Worm (Caenorhabditis elegans) whole organism, late embryonic: ENCODE results near the gene col-94.

Source experiments
- C08G9.2 ChIP-seq: sonication (generic microtip); optimal IDR thresholded peaks from 2 replicates; lab custom pipeline; 2016; ENCODE audit warnings: mild to moderate bottlenecking, missing genetic modification characterization, moderate library complexity, missing compliant biosample characterization
- C38D4.7 ChIP-seq: fragments of 200-800 bp; sonication (Bioruptor generic); optimal IDR thresholded peaks from 2 replicates; lab custom pipeline; 2018; ENCODE audit warnings: mild to moderate bottlenecking, missing genetic modification characterization, moderate library complexity, missing compliant biosample characterization
- F13H6.1 ChIP-seq: sonication (generic microtip); optimal IDR thresholded peaks from 2 replicates; lab custom pipeline; 2016; ENCODE audit warnings: missing genetic modification characterization, missing compliant biosample characterization
- K02D7.2 ChIP-seq: sonication (generic microtip); optimal IDR thresholded peaks from 2 replicates; lab custom pipeline; 2017; ENCODE audit warnings: mild to moderate bottlenecking, missing genetic modification characterization, missing compliant biosample characterization
- K09A11.1 ChIP-seq: sonication (generic microtip); optimal IDR thresholded peaks from 2 replicates; lab custom pipeline; 2017; ENCODE audit warnings: antibody characterized with exemption, mild to moderate bottlenecking, missing genetic modification characterization, missing compliant biosample characterization; ENCODE audit not compliant: insufficient read depth
- ahr-1 ChIP-seq: sonication (generic microtip); optimal IDR thresholded peaks from 2 replicates; lab custom pipeline; 2016; ENCODE audit warnings: missing genetic modification characterization, missing compliant biosample characterization
- ceh-14 ChIP-seq: sonication (generic microtip); optimal IDR thresholded peaks from 2 replicates; lab custom pipeline; 2016; ENCODE audit warnings: missing genotype, missing genetic modification characterization, missing compliant biosample characterization
- ceh-19 ChIP-seq: fragments of 200-800 bp; sonication (Bioruptor generic); optimal IDR thresholded peaks from 2 replicates; lab custom pipeline; 2018; ENCODE audit warnings: mild to moderate bottlenecking, missing genetic modification characterization, missing compliant biosample characterization
- ceh-22 ChIP-seq: sonication (generic microtip); optimal IDR thresholded peaks from 2 replicates; lab custom pipeline; 2017; ENCODE audit warnings: missing biosample characterization, missing genetic modification characterization
- ceh-30 ChIP-seq: fragments of 150-350 bp; optimal IDR thresholded peaks from 2 replicates; lab custom pipeline; 2014; ENCODE audit warnings: missing biosample characterization, missing genetic modification characterization
- ceh-34 ChIP-seq: sonication (generic microtip); optimal IDR thresholded peaks from 2 replicates; lab custom pipeline; 2016; ENCODE audit warnings: mild to moderate bottlenecking, missing genetic modification characterization, missing compliant biosample characterization
- ceh-45 ChIP-seq: fragments of 200-800 bp; sonication (Bioruptor generic); IDR thresholded peaks from 2 replicates; pipeline ENCODE4 v1.3.6; 2022; ENCODE audit warnings: missing genetic modification reagents, missing genetic modification characterization, missing compliant biosample characterization
- ceh-6 ChIP-seq: fragments of 200-800 bp; sonication (Bioruptor generic); optimal IDR thresholded peaks from 2 replicates; lab custom pipeline; 2018; ENCODE audit warnings: mild to moderate bottlenecking, missing genetic modification characterization, missing compliant biosample characterization
- ceh-9 ChIP-seq: sonication (generic microtip); optimal IDR thresholded peaks from 2 replicates; lab custom pipeline; 2016; ENCODE audit warnings: mild to moderate bottlenecking, missing genetic modification characterization, inconsistent platforms, missing compliant biosample characterization
- che-1 ChIP-seq: sonication (generic microtip); optimal IDR thresholded peaks from 2 replicates; lab custom pipeline; 2016; ENCODE audit warnings: mild to moderate bottlenecking, missing genetic modification characterization, missing compliant biosample characterization
- dmd-4 ChIP-seq: sonication (generic microtip); optimal IDR thresholded peaks from 2 replicates; lab custom pipeline; 2016; ENCODE audit warnings: borderline replicate concordance, missing genetic modification characterization, missing compliant biosample characterization
- dve-1 ChIP-seq: sonication (generic microtip); optimal IDR thresholded peaks from 2 replicates; lab custom pipeline; 2017; ENCODE audit warnings: antibody characterized with exemption, mild to moderate bottlenecking, missing genetic modification characterization, missing compliant biosample characterization
- elt-2 ChIP-seq: sonication (generic microtip); optimal IDR thresholded peaks from 2 replicates; lab custom pipeline; 2016; ENCODE audit warnings: missing genetic modification reagents, missing genetic modification characterization, missing compliant biosample characterization
- ets-4 ChIP-seq: sonication (generic microtip); optimal IDR thresholded peaks from 2 replicates; lab custom pipeline; 2016; ENCODE audit warnings: missing genetic modification characterization, missing compliant biosample characterization
- fax-1 ChIP-seq: sonication (generic microtip); optimal IDR thresholded peaks from 2 replicates; lab custom pipeline; 2016; ENCODE audit warnings: missing genotype, missing genetic modification characterization, missing compliant biosample characterization
- fkh-10 ChIP-seq: fragments of 150-350 bp; optimal IDR thresholded peaks from 2 replicates; lab custom pipeline; 2014; ENCODE audit warnings: missing biosample characterization, missing genetic modification reagents, missing genetic modification characterization
- fkh-6 ChIP-seq: sonication (generic microtip); optimal IDR thresholded peaks from 2 replicates; lab custom pipeline; 2016; ENCODE audit warnings: missing genetic modification characterization, missing compliant biosample characterization
- gmeb-2 ChIP-seq: sonication (generic microtip); optimal IDR thresholded peaks from 2 replicates; lab custom pipeline; 2016; ENCODE audit warnings: missing genetic modification characterization, inconsistent platforms, missing compliant biosample characterization
- hlh-13 ChIP-seq: fragments of 200-800 bp; sonication (Bioruptor generic); optimal IDR thresholded peaks from 2 replicates; lab custom pipeline; 2018; ENCODE audit warnings: mild to moderate bottlenecking, missing genetic modification characterization, missing compliant biosample characterization
- hlh-15 ChIP-seq: sonication (generic microtip); optimal IDR thresholded peaks from 2 replicates; lab custom pipeline; 2016; ENCODE audit warnings: missing genetic modification characterization, missing compliant biosample characterization
- hlh-30 ChIP-seq: sonication (generic microtip); optimal IDR thresholded peaks from 2 replicates; lab custom pipeline; 2017; ENCODE audit warnings: antibody characterized with exemption, missing genetic modification characterization, missing compliant biosample characterization; ENCODE audit not compliant: insufficient read depth
- hlh-8 ChIP-seq: sonication (generic microtip); optimal IDR thresholded peaks from 2 replicates; lab custom pipeline; 2016; ENCODE audit warnings: missing genotype, missing genetic modification characterization, missing compliant biosample characterization
- lim-6 ChIP-seq: sonication (generic microtip); optimal IDR thresholded peaks from 2 replicates; lab custom pipeline; 2016; ENCODE audit warnings: missing genetic modification characterization, missing compliant biosample characterization
- madf-2 ChIP-seq: sonication (generic microtip); optimal IDR thresholded peaks from 2 replicates; lab custom pipeline; 2017; ENCODE audit warnings: missing genetic modification characterization, missing compliant biosample characterization
- nfya-1 ChIP-seq: sonication (generic microtip); optimal IDR thresholded peaks from 2 replicates; lab custom pipeline; 2017; ENCODE audit warnings: missing genetic modification characterization, mild to moderate bottlenecking, missing compliant biosample characterization, antibody characterized with exemption, moderate library complexity
- npax-4 ChIP-seq: sonication (generic microtip); optimal IDR thresholded peaks from 2 replicates; lab custom pipeline; 2016; ENCODE audit warnings: missing genetic modification characterization, missing compliant biosample characterization
- pag-3 ChIP-seq: sonication (generic microtip); optimal IDR thresholded peaks from 2 replicates; lab custom pipeline; 2016; ENCODE audit warnings: missing compliant biosample characterization, missing genetic modification characterization, borderline replicate concordance
- pha-2 ChIP-seq: sonication (generic microtip); optimal IDR thresholded peaks from 2 replicates; lab custom pipeline; 2017; ENCODE audit warnings: mild to moderate bottlenecking, missing genetic modification characterization, missing compliant biosample characterization
- pha-4 ChIP-seq: fragments of 150-350 bp; optimal IDR thresholded peaks from 2 replicates; lab custom pipeline; 2018; ENCODE audit warnings: missing biosample characterization, missing genetic modification reagents, missing genetic modification characterization
- pqm-1 ChIP-seq: sonication (generic microtip); optimal IDR thresholded peaks from 2 replicates; lab custom pipeline; 2016; ENCODE audit warnings: missing genetic modification characterization, missing compliant biosample characterization
- ref-2 ChIP-seq: sonication (generic microtip); optimal IDR thresholded peaks from 2 replicates; lab custom pipeline; 2016; ENCODE audit warnings: missing genetic modification characterization, missing compliant biosample characterization
- rnt-1 ChIP-seq: sonication (generic microtip); optimal IDR thresholded peaks from 2 replicates; lab custom pipeline; 2016; ENCODE audit warnings: missing genetic modification characterization, missing compliant biosample characterization
- sox-2 ChIP-seq: fragments of 200-800 bp; sonication (Bioruptor generic); IDR thresholded peaks from 2 replicates; pipeline ENCODE4 v1.3.6; 2022; ENCODE audit warnings: missing genetic modification reagents, missing genetic modification characterization, missing compliant biosample characterization
- sox-4 ChIP-seq: sonication (generic microtip); optimal IDR thresholded peaks from 2 replicates; lab custom pipeline; 2017; ENCODE audit warnings: mild to moderate bottlenecking, missing genetic modification characterization, inconsistent platforms, missing compliant biosample characterization
- tbx-2 ChIP-seq: sonication (generic microtip); optimal IDR thresholded peaks from 2 replicates; lab custom pipeline; 2016; ENCODE audit warnings: missing genetic modification characterization, missing compliant biosample characterization
- tbx-7 ChIP-seq: sonication (generic microtip); optimal IDR thresholded peaks from 2 replicates; lab custom pipeline; 2016; ENCODE audit warnings: missing genotype, missing genetic modification characterization, missing compliant biosample characterization
- unc-3 ChIP-seq, 2 experiments: fragments of 200-800 bp in 1 of 2; sonication (Bioruptor generic) in 1 of 2; sonication (generic microtip) in 1 of 2; conservative IDR thresholded peaks in 1 of 2; optimal IDR thresholded peaks in 1 of 2; 2 replicates each; pipeline versions ENCODE4 v1.3.6 to Lab custom; 2016 to 2022; ENCODE audit warnings: missing compliant biosample characterization in 2 of 2, missing genetic modification characterization in 2 of 2, missing genetic modification reagents in 1 of 2
- unc-86 ChIP-seq: sonication (generic microtip); optimal IDR thresholded peaks from 2 replicates; lab custom pipeline; 2016; ENCODE audit warnings: missing genetic modification characterization, missing compliant biosample characterization
- zip-5 ChIP-seq: sonication (generic microtip); optimal IDR thresholded peaks from 2 replicates; lab custom pipeline; 2016; ENCODE audit warnings: missing genetic modification characterization, missing compliant biosample characterization
- ztf-16 ChIP-seq: sonication (generic microtip); optimal IDR thresholded peaks from 2 replicates; lab custom pipeline; 2017; ENCODE audit warnings: missing genetic modification characterization, missing compliant biosample characterization

Gene col-94

ce11 chrIII:10985559-10986036, 2.1 kb downstream of the col-94 start, which contains the start of gene col-93:
TSS of gene col-93 (minus strand) at chrIII:10985609.
- TF ChIP-seq npax-4 (tag; lab: Kevin White, UChicago) (no peak), ceh-45 (GFP tag; lab: Robert Waterston, UW) (no peak), C38D4.7 (GFP tag; lab: Kevin White, UChicago) (no peak), ahr-1 (tag; lab: Kevin White, UChicago) (no peak), C08G9.2 (no peak), dmd-4 (tag; lab: Kevin White, UChicago) (no peak), tbx-2 (tag; lab: Kevin White, UChicago) (no peak), dve-1 (tag; lab: Kevin White, UChicago) (no peak), ceh-19 (no peak), pqm-1 (tag; lab: Kevin White, UChicago) (no peak), fkh-6 (tag; lab: Kevin White, UChicago) (no peak), F13H6.1 (tag; lab: Kevin White, UChicago) (no peak), ref-2 (no peak), fax-1 (tag; lab: Kevin White, UChicago) (no peak), ceh-30 (tag; lab: Kevin White, UChicago) (no peak), K02D7.2 (tag; lab: Kevin White, UChicago) (no peak), hlh-13 (GFP tag; lab: Kevin White, UChicago) (no peak), ets-4 (tag; lab: Kevin White, UChicago) (no peak), hlh-15 (tag; lab: Kevin White, UChicago) (no peak)

- TF ChIP-seq madf-2 (tag; lab: Kevin White, UChicago), result no peak
- no peak for TF ChIP-seq unc-86
- TF ChIP-seq pqm-1 (tag; lab: Kevin White, UChicago), result no peak
- no peak for TF ChIP-seq ceh-14 (tag; lab: Kevin White, UChicago)
- TF ChIP-seq fkh-10, result no peak
- no peak for TF ChIP-seq tbx-2 (tag; lab: Kevin White, UChicago)
- no peak for TF ChIP-seq sox-2 (GFP tag; lab: Robert Waterston, UW)
- no peak for TF ChIP-seq ceh-30 (tag; lab: Kevin White, UChicago)
- no peak for TF ChIP-seq C08G9.2
- no peak for TF ChIP-seq pha-4 (tag; lab: Kevin White, UChicago)
- TF ChIP-seq hlh-8 (tag; lab: Kevin White, UChicago), result no peak
- no peak for TF ChIP-seq ceh-34 (tag; lab: Kevin White, UChicago)
- TF ChIP-seq lim-6 (tag; lab: Kevin White, UChicago), result no peak
- no peak for TF ChIP-seq ztf-16 (tag; lab: Kevin White, UChicago)
- TF ChIP-seq tbx-7 (tag; lab: Kevin White, UChicago), result no peak
- no peak for TF ChIP-seq rnt-1 (tag; lab: Kevin White, UChicago)
- no peak for TF ChIP-seq ceh-6
- TF ChIP-seq ceh-9, result no peak
- no peak for TF ChIP-seq sox-4 (tag; lab: Kevin White, UChicago)
Observed at ce11 chrIII:10983153-10983552, 4.5 kb downstream of the col-94 start, which contains the start of gene col-92. TSS of gene col-92 (minus strand) at chrIII:10983253.

ce11 chrIII:10981555-10981954, 6.1 kb downstream of the col-94 start:
- no peak for TF ChIP-seq unc-3 (GFP tag; conservative IDR thresholded peaks at IDR 0.05; lab: Robert Waterston, UW)
- TF ChIP-seq unc-3 (tag; optimal IDR thresholded peaks at IDR 0.05; lab: Kevin White, UChicago), result no peak
- no peak for TF ChIP-seq ets-4 (tag; lab: Kevin White, UChicago)
- TF ChIP-seq gmeb-2, result no peak
- no peak for TF ChIP-seq pha-2 (tag; lab: Kevin White, UChicago)
- TF ChIP-seq ceh-22 (tag; lab: Kevin White, UChicago), result no peak
- TF ChIP-seq ceh-34 (tag; lab: Kevin White, UChicago), result no peak
- no peak for TF ChIP-seq nfya-1 (tag; lab: Kevin White, UChicago)
- no peak for TF ChIP-seq ceh-45 (GFP tag; lab: Robert Waterston, UW)
- TF ChIP-seq pag-3, result no peak
- no peak for TF ChIP-seq sox-2 (GFP tag; lab: Robert Waterston, UW)
- TF ChIP-seq elt-2 (tag; lab: Kevin White, UChicago), result no peak
- no peak for TF ChIP-seq fax-1 (tag; lab: Kevin White, UChicago)
- no peak for TF ChIP-seq zip-5 (tag; lab: Kevin White, UChicago)
- TF ChIP-seq hlh-30 (tag; lab: Kevin White, UChicago), result no peak
- TF ChIP-seq che-1 (tag; lab: Kevin White, UChicago), result no peak
- TF ChIP-seq K09A11.1 (tag; lab: Kevin White, UChicago), result no peak
